Worm (Caenorhabditis elegans) whole organism, late embryonic: ENCODE results near the gene K10D2.5.
A peak's percentile ranks its signal among the peaks of the same experiment; 100 is the strongest.

ENCODE experiments used
- C08G9.2 ChIP-seq: sonication (generic microtip); optimal IDR thresholded peaks from 2 replicates; lab custom pipeline; 2016; ENCODE audit warnings: mild to moderate bottlenecking, missing genetic modification characterization, moderate library complexity, missing compliant biosample characterization
- ceh-2 ChIP-seq: sonication (generic microtip); optimal IDR thresholded peaks from 2 replicates; lab custom pipeline; 2016; ENCODE audit warnings: missing genotype, missing genetic modification characterization, missing compliant biosample characterization
- ceh-24 ChIP-seq: sonication (generic microtip); optimal IDR thresholded peaks from 2 replicates; lab custom pipeline; 2016; ENCODE audit warnings: mild to moderate bottlenecking, missing genetic modification characterization, missing compliant biosample characterization
- ceh-31 ChIP-seq: sonication (generic microtip); optimal IDR thresholded peaks from 2 replicates; lab custom pipeline; 2016; ENCODE audit warnings: missing genetic modification characterization, missing compliant biosample characterization
- ceh-48 ChIP-seq: sonication (generic microtip); optimal IDR thresholded peaks from 2 replicates; lab custom pipeline; 2016; ENCODE audit warnings: missing genetic modification characterization, inconsistent platforms, missing compliant biosample characterization
- ceh-9 ChIP-seq: sonication (generic microtip); optimal IDR thresholded peaks from 2 replicates; lab custom pipeline; 2016; ENCODE audit warnings: mild to moderate bottlenecking, missing genetic modification characterization, inconsistent platforms, missing compliant biosample characterization
- che-1 ChIP-seq: sonication (generic microtip); optimal IDR thresholded peaks from 2 replicates; lab custom pipeline; 2016; ENCODE audit warnings: mild to moderate bottlenecking, missing genetic modification characterization, missing compliant biosample characterization
- ets-4 ChIP-seq: sonication (generic microtip); optimal IDR thresholded peaks from 2 replicates; lab custom pipeline; 2016; ENCODE audit warnings: missing genetic modification characterization, missing compliant biosample characterization
- eyg-1 ChIP-seq: sonication (generic microtip); optimal IDR thresholded peaks from 2 replicates; lab custom pipeline; 2016; ENCODE audit warnings: missing genotype, missing genetic modification characterization, missing compliant biosample characterization
- fax-1 ChIP-seq: sonication (generic microtip); optimal IDR thresholded peaks from 2 replicates; lab custom pipeline; 2016; ENCODE audit warnings: missing genotype, missing genetic modification characterization, missing compliant biosample characterization
- fkh-10 ChIP-seq: fragments of 150-350 bp; optimal IDR thresholded peaks from 2 replicates; lab custom pipeline; 2014; ENCODE audit warnings: missing biosample characterization, missing genetic modification reagents, missing genetic modification characterization
- hlh-30 ChIP-seq: sonication (generic microtip); optimal IDR thresholded peaks from 2 replicates; lab custom pipeline; 2017; ENCODE audit warnings: antibody characterized with exemption, missing genetic modification characterization, missing compliant biosample characterization; ENCODE audit not compliant: insufficient read depth
- hlh-8 ChIP-seq: sonication (generic microtip); optimal IDR thresholded peaks from 2 replicates; lab custom pipeline; 2016; ENCODE audit warnings: missing genotype, missing genetic modification characterization, missing compliant biosample characterization
- lim-6 ChIP-seq: sonication (generic microtip); optimal IDR thresholded peaks from 2 replicates; lab custom pipeline; 2016; ENCODE audit warnings: missing genetic modification characterization, missing compliant biosample characterization
- madf-2 ChIP-seq: sonication (generic microtip); optimal IDR thresholded peaks from 2 replicates; lab custom pipeline; 2017; ENCODE audit warnings: missing genetic modification characterization, missing compliant biosample characterization
- nfya-1 ChIP-seq: sonication (generic microtip); optimal IDR thresholded peaks from 2 replicates; lab custom pipeline; 2017; ENCODE audit warnings: missing genetic modification characterization, mild to moderate bottlenecking, missing compliant biosample characterization, antibody characterized with exemption, moderate library complexity
- nhr-232 ChIP-seq: sonication (generic microtip); optimal IDR thresholded peaks from 2 replicates; lab custom pipeline; 2016; ENCODE audit warnings: missing genetic modification characterization, missing compliant biosample characterization
- odd-2 ChIP-seq: sonication (generic microtip); optimal IDR thresholded peaks from 2 replicates; lab custom pipeline; 2017; ENCODE audit warnings: antibody characterized with exemption, mild to moderate bottlenecking, missing genetic modification characterization, missing compliant biosample characterization
- pag-3 ChIP-seq: sonication (generic microtip); optimal IDR thresholded peaks from 2 replicates; lab custom pipeline; 2016; ENCODE audit warnings: missing compliant biosample characterization, missing genetic modification characterization, borderline replicate concordance
- pax-1 ChIP-seq: fragments of 150-350 bp; optimal IDR thresholded peaks from 2 replicates; lab custom pipeline; 2014; ENCODE audit warnings: missing biosample characterization, missing genetic modification characterization
- pha-2 ChIP-seq: sonication (generic microtip); optimal IDR thresholded peaks from 2 replicates; lab custom pipeline; 2017; ENCODE audit warnings: mild to moderate bottlenecking, missing genetic modification characterization, missing compliant biosample characterization
- pha-4 ChIP-seq: fragments of 150-350 bp; optimal IDR thresholded peaks from 2 replicates; lab custom pipeline; 2018; ENCODE audit warnings: missing biosample characterization, missing genetic modification reagents, missing genetic modification characterization
- ref-2 ChIP-seq: sonication (generic microtip); optimal IDR thresholded peaks from 2 replicates; lab custom pipeline; 2016; ENCODE audit warnings: missing genetic modification characterization, missing compliant biosample characterization
- sox-4 ChIP-seq: sonication (generic microtip); optimal IDR thresholded peaks from 2 replicates; lab custom pipeline; 2017; ENCODE audit warnings: mild to moderate bottlenecking, missing genetic modification characterization, inconsistent platforms, missing compliant biosample characterization
- tbx-7 ChIP-seq: sonication (generic microtip); optimal IDR thresholded peaks from 2 replicates; lab custom pipeline; 2016; ENCODE audit warnings: missing genotype, missing genetic modification characterization, missing compliant biosample characterization
- ttx-3 ChIP-seq: sonication (generic microtip); optimal IDR thresholded peaks from 2 replicates; lab custom pipeline; 2016; ENCODE audit warnings: missing genetic modification reagents, missing genetic modification characterization, missing compliant biosample characterization
- unc-42 ChIP-seq: sonication (generic microtip); optimal IDR thresholded peaks from 2 replicates; lab custom pipeline; 2016; ENCODE audit warnings: missing genotype, missing genetic modification characterization, missing compliant biosample characterization
- unc-55 ChIP-seq: sonication (generic microtip); optimal IDR thresholded peaks from 2 replicates; lab custom pipeline; 2017; ENCODE audit warnings: missing biosample characterization, missing genetic modification reagents, missing genetic modification characterization
- zip-5 ChIP-seq: sonication (generic microtip); optimal IDR thresholded peaks from 2 replicates; lab custom pipeline; 2016; ENCODE audit warnings: missing genetic modification characterization, missing compliant biosample characterization

The K10D2.5 gene

DNA sequence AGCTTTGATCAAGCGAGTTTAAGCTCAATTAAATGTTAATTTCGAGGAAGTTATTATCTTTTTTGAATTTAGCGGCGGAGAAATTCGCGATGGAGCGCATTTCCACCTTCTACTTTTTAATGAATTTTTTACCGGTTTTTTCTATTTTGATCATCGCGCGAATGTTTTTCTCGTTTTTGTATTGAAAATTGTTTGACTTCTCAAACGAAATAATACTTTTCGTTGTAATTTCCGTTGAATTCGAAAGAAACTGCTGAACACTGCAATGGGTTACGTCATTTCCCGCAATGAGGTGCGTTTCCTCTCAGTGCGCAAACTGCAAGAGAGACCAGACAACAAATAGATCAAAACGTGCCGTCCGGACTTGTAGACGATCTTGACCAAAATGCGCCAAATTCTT is 8.7 kb downstream of the K10D2.5 start:
- TF ChIP-seq che-1 (tag; lab: Kevin White, UChicago) (no peak), fkh-10 (GFP tag; lab: Kevin White, UChicago) (no peak), ttx-3 (tag; lab: Kevin White, UChicago) (no peak), pha-4 (no peak)

DNA sequence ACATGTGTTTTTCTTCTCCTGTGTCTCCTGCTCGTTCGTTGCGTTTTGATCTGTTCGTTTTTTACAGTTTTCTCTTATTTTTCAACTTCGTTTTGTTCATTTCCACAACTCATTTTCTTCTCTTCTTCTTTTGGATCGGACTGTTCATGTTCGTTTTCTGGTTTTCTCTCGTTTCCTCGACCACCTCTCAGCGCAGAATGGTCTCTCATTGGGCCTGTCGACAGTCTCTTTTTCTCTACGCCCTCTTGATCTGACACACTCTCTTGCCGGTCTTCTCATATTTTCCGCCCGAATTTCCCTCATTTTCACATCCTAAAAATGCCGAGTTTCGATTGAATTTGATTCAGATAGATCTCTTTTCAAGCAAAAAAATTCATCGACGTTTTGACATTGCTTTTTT is 9.1 kb downstream of the K10D2.5 start:
- TF ChIP-seq nfya-1 (no peak), zip-5 (tag; lab: Kevin White, UChicago) (no peak), fax-1 (tag; lab: Kevin White, UChicago) (no peak), hlh-30 (no peak)

DNA sequence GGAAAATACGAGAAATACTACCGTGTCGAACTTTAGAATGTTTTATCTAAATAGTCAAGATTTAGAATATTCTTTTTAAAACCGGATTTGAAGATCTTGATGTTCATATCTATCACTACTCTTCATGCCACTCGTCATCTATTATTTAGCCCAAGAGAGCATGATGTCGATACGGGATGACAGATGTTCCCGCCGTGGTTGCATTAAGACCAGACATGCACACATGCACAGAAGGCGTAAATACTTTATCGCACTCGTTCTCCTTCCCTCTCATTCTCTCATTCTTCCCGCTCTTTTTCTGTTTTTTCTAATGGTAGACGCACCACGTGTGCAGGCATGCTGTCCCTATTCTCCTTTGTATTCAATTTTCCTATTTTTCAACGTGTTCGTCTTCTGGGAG is 10.9 kb downstream of the K10D2.5 start:
- TF ChIP-seq pax-1 (tag; lab: Kevin White, UChicago): no peak
- peak; percentile 50 for TF ChIP-seq hlh-30
- peak; percentile 33 for TF ChIP-seq unc-42 (tag; lab: Kevin White, UChicago)
- TF ChIP-seq eyg-1 (tag; lab: Kevin White, UChicago): no peak
- no peak for TF ChIP-seq odd-2 (tag; lab: Kevin White, UChicago)
- TF ChIP-seq pha-2 (tag; lab: Kevin White, UChicago): no peak
- TF ChIP-seq hlh-8 (tag; lab: Kevin White, UChicago): peak; percentile 40
- no peak for TF ChIP-seq ceh-9 (tag; lab: Kevin White, UChicago)
- TF ChIP-seq pag-3 (tag; lab: Kevin White, UChicago): no peak

DNA sequence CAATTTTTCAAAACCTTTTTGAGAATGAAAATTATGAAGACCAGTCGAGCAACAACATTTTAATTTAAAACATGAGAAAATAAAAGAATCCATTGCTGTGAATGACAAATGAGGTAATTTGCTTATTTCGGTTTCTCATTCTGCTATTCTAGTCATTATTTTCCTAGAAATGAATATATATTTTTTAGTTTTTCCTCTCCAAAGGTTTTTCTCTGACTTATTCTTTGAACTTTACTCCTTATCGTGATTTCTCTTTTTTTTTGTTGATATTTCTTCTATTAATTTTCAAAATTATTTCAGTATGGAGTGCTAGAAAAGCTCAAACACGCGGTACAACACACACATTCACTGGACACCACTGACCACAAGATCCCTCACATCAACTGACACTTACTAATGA is 13.1 kb downstream of the K10D2.5 start, which contains the start of gene pup-2:
Gene pup-2 (plus strand): TSS at position 301 of the 400 bp plus-strand sequence.
- TF ChIP-seq ceh-48: no peak
- TF ChIP-seq ceh-24 (tag; lab: Kevin White, UChicago): no peak
- TF ChIP-seq nhr-232 (tag; lab: Kevin White, UChicago): no peak
- no peak for TF ChIP-seq sox-4 (tag; lab: Kevin White, UChicago)
- TF ChIP-seq pha-4: no peak
- no peak for TF ChIP-seq madf-2 (tag; lab: Kevin White, UChicago)
- TF ChIP-seq, all 69 proteins: peak for 0

- TF ChIP-seq ceh-48: no peak
These were observed 15.9 kb downstream of the K10D2.5 start, which contains the start of gene K10D2.8 for ce11 chrIII:5188426-5188825. TSS of gene K10D2.8 (plus strand) at chrIII:5188726.

- TF ChIP-seq ceh-9 (tag; lab: Kevin White, UChicago) (no peak), zip-5 (tag; lab: Kevin White, UChicago) (peak; percentile 35), ceh-31 (tag; lab: Kevin White, UChicago) (peak; percentile 47), nhr-232 (tag; lab: Kevin White, UChicago) (no peak), lim-6 (tag; lab: Kevin White, UChicago) (peak; percentile 21), ets-4 (tag; lab: Kevin White, UChicago) (peak; percentile 91), tbx-7 (tag; lab: Kevin White, UChicago) (peak; percentile 25), ref-2 (tag; lab: Kevin White, UChicago) (peak; percentile 50), C08G9.2 (tag; lab: Kevin White, UChicago) (peak; percentile 79), hlh-30 (no peak), ceh-2 (tag; lab: Kevin White, UChicago) (peak; percentile 20)
These were observed 17.7 kb downstream of the K10D2.5 start for ce11 chrIII:5190179-5190578.

- no peak for TF ChIP-seq unc-55
- peak; percentile 55 for TF ChIP-seq unc-42 (tag; lab: Kevin White, UChicago)
These were observed 18.2 kb downstream of the K10D2.5 start, which contains the start of gene hira-1 for ce11 chrIII:5190671-5191174. TSS of gene hira-1 (plus strand) at chrIII:5191124.
